Worm (Caenorhabditis elegans): ENCODE data around the gene nspb-1.
A peak's percentile ranks its signal among the peaks of the same experiment; 100 is the strongest.

Gene nspb-1

DNA sequence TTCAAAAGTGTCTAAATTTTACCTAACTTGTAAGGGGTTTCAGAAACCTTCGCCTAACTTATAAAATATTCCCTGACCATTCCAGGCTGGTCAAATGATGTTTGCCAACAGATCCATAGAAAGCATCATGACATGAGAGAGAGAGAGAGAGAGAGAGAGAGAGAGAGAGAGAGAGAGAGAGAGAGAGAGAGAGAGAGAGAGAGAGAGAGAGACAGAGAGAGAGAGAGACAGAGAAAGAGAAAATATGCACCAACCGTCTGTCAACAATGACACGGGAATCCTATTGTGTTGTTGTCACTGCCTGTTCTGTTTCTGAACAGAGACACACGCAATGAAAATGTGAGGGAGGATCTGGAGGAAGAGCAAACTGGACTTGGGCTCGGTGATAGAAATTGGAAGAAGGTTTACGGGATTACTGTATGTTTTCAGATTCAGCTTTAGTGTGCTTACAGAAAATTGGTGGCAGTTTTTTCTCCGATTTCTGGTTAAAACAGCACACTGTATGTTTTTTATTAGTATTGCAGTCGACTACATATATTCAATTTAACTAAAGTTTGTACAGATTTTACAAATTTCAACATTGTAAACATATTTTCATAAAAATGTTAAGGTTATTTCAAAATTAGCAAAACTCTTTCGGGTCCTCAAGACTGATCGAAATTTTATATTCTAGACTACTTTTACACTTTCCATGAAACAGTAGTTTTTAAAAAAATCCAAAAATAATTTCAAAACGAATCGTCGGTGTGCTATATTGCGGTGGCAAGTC, 14.8 kb downstream of the nspb-1 start:
- no peak for TF ChIP-seq nhr-12 (tag; optimal IDR thresholded peaks at IDR 0.05)
- TF ChIP-seq zip-8 (tag; optimal IDR thresholded peaks at IDR 0.05): no peak
- no peak for TF ChIP-seq nhr-28 (tag; optimal IDR thresholded peaks at IDR 0.05)
- TF ChIP-seq pha-4 (tag; optimal IDR thresholded peaks at IDR 0.05): peak; percentile 87
- no peak for TF ChIP-seq sptf-1 (tag; optimal IDR thresholded peaks at IDR 0.05)
- TF ChIP-seq lsy-2 (tag; optimal IDR thresholded peaks at IDR 0.05): no peak
- TF ChIP-seq M03D4.4 (tag; optimal IDR thresholded peaks at IDR 0.05): peak; percentile 9
- no peak for TF ChIP-seq elt-3 (tag; optimal IDR thresholded peaks at IDR 0.05)
- peak; percentile 3 for TF ChIP-seq cnd-1 (tag; optimal IDR thresholded peaks at IDR 0.05)
- no peak for TF ChIP-seq tbx-8 (GFP tag; optimal IDR thresholded peaks at IDR 0.05)

- TF ChIP-seq unc-120 (tag; optimal IDR thresholded peaks at IDR 0.05; ENCODE audit: poor library complexity, severe bottlenecking) (peak; percentile 35), ces-1 (GFP tag; optimal IDR thresholded peaks at IDR 0.05) (peak; percentile 2), nhr-237 (tag; optimal IDR thresholded peaks at IDR 0.05) (no peak), sptf-1 (tag; optimal IDR thresholded peaks at IDR 0.05) (peak; percentile 25)
These were observed 16.6 kb downstream of the nspb-1 start for ce11 chrIV:6574343-6574742.

- TF ChIP-seq ham-2 (GFP tag; optimal IDR thresholded peaks at IDR 0.05): no peak
- no peak for TF ChIP-seq sem-2 (GFP tag; optimal IDR thresholded peaks at IDR 0.05)
- TF ChIP-seq nhr-237 (tag; optimal IDR thresholded peaks at IDR 0.05): no peak
- TF ChIP-seq ces-1 (GFP tag; optimal IDR thresholded peaks at IDR 0.05): no peak
- no peak for TF ChIP-seq nhr-28 (tag; optimal IDR thresholded peaks at IDR 0.05)
- TF ChIP-seq unc-39 (tag; optimal IDR thresholded peaks at IDR 0.05): no peak
- TF ChIP-seq hlh-1 (tag; optimal IDR thresholded peaks at IDR 0.05): no peak
- TF ChIP-seq elt-3 (tag; optimal IDR thresholded peaks at IDR 0.05): no peak
- TF ChIP-seq bed-3 (GFP tag; optimal IDR thresholded peaks at IDR 0.05): no peak
- TF ChIP-seq ceh-83 (GFP tag; optimal IDR thresholded peaks at IDR 0.05): no peak
- TF ChIP-seq nhr-12 (tag; optimal IDR thresholded peaks at IDR 0.05): no peak
- no peak for TF ChIP-seq ztf-11 (tag; optimal IDR thresholded peaks at IDR 0.05)
- TF ChIP-seq lin-13 (tag; optimal IDR thresholded peaks at IDR 0.05): no peak
- no peak for TF ChIP-seq sptf-1 (tag; optimal IDR thresholded peaks at IDR 0.05)
- TF ChIP-seq lin-32 (GFP tag; optimal IDR thresholded peaks at IDR 0.05): no peak
- TF ChIP-seq mab-5 (tag; optimal IDR thresholded peaks at IDR 0.05): no peak
These were observed 18.3 kb downstream of the nspb-1 start for ce11 chrIV:6572655-6573054.

DNA sequence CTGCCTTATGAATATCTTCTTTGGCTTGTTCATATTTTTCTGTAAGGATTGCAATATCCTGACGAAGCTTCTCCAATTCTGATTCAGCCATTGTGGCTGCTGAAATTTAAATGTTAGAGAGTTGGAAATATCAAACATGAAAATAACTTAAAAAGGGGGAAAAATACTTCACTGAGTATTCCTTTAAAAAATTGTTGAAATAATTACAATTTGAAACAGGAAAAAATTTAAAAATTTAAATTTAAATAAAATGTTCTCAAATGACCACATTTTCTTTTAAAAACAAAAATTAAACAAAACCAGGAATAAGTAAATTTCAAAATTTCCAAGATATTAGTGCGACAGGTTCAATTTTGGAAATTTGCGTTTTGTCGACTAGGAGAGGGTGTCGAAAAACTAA, 18.7 kb downstream of the nspb-1 start, which contains the start of gene bicd-1:
bicd-1 (minus strand) TSS at position 101 of the 400 bp plus-strand sequence.
- TF ChIP-seq hlh-1 (tag; optimal IDR thresholded peaks at IDR 0.05) (no peak), ham-2 (GFP tag; optimal IDR thresholded peaks at IDR 0.05) (no peak), M03D4.4 (tag; optimal IDR thresholded peaks at IDR 0.05) (no peak), unc-39 (tag; optimal IDR thresholded peaks at IDR 0.05) (no peak), snpc-4 (tag; optimal IDR thresholded peaks at IDR 0.05) (no peak)

DNA sequence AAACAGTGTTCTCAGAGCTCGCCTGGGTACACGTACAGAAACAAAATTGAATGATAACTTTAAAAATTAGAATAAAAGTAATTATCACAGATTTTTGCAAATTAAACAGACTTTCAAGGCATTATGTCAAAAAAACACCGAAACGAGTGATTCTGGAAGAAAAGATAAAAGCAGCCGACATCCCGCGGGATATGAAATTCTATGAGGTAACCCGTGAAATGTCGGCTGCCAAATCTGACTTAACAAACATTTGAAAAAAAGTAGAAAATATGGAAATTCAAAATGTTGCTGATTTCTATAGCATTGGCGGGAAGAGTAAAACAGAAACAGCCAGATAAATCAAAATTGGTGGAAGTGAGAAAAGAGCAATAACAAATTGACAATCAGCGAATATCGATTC, 25.3 kb downstream of the nspb-1 start:
- TF ChIP-seq M03D4.4 (tag; optimal IDR thresholded peaks at IDR 0.05) (no peak), cnd-1 (tag; optimal IDR thresholded peaks at IDR 0.05) (no peak), ceh-43 (GFP tag; optimal IDR thresholded peaks at IDR 0.05) (no peak), flh-1 (GFP tag; optimal IDR thresholded peaks at IDR 0.05) (no peak), unc-39 (tag; optimal IDR thresholded peaks at IDR 0.05) (no peak), nhr-12 (tag; optimal IDR thresholded peaks at IDR 0.05) (no peak), ceh-39 (tag; optimal IDR thresholded peaks at IDR 0.05) (no peak), ham-2 (GFP tag; optimal IDR thresholded peaks at IDR 0.05) (no peak), ceh-83 (GFP tag; optimal IDR thresholded peaks at IDR 0.05) (no peak), zip-8 (tag; optimal IDR thresholded peaks at IDR 0.05) (no peak), elt-3 (tag; optimal IDR thresholded peaks at IDR 0.05) (no peak), hlh-1 (tag; optimal IDR thresholded peaks at IDR 0.05) (no peak), tbx-8 (GFP tag; optimal IDR thresholded peaks at IDR 0.05) (no peak), ces-1 (GFP tag; optimal IDR thresholded peaks at IDR 0.05) (no peak)

ce11 chrIV:6562039-6562438, 28.9 kb downstream of the nspb-1 start:
- TF ChIP-seq nhr-2 (tag; optimal IDR thresholded peaks at IDR 0.05) (no peak), blmp-1 (tag; optimal IDR thresholded peaks at IDR 0.05) (no peak), ztf-11 (tag; optimal IDR thresholded peaks at IDR 0.05) (no peak), unc-62 (GFP tag; optimal IDR thresholded peaks at IDR 0.05) (no peak), bed-3 (GFP tag; optimal IDR thresholded peaks at IDR 0.05) (no peak), mab-5 (tag; optimal IDR thresholded peaks at IDR 0.05) (no peak), M03D4.4 (tag; optimal IDR thresholded peaks at IDR 0.05) (no peak), unc-39 (tag; optimal IDR thresholded peaks at IDR 0.05) (no peak), drap-1 (GFP tag; optimal IDR thresholded peaks at IDR 0.05) (no peak)

Data from whole organism, mixed stage, embryonic.